Worm (Caenorhabditis elegans) whole organism, young adult: ENCODE data around the gene K12H6.10.

Experiments used
- F10E7.11 ChIP-seq: sonication (generic microtip); optimal IDR thresholded peaks from 2 replicates; lab custom pipeline; 2017; ENCODE audit warnings: mild to moderate bottlenecking, missing genetic modification characterization, moderate library complexity, missing compliant biosample characterization
- T07F8.4 ChIP-seq: sonication (generic microtip); optimal IDR thresholded peaks from 2 replicates; lab custom pipeline; 2016; ENCODE audit warnings: mild to moderate bottlenecking, missing genetic modification characterization, moderate library complexity, missing compliant biosample characterization
- ama-1 ChIP-seq, 3 experiments: fragments of 150-350 bp in 1 of 3; sonication (generic microtip) in 2 of 3; optimal IDR thresholded peaks; 2 replicates each; lab custom pipeline; 2014 to 2018; ENCODE audit warnings: missing biosample characterization in 2 of 3, missing genetic modification characterization in 2 of 3, missing genetic modification reagents in 2 of 3
- attf-3 ChIP-seq: fragments of 200-800 bp; sonication (Bioruptor generic); conservative IDR thresholded peaks from 2 replicates; pipeline ENCODE4 v1.3.6; 2022; ENCODE audit warnings: missing genetic modification reagents, missing genetic modification characterization, missing compliant biosample characterization
- die-1 ChIP-seq: sonication (generic microtip); optimal IDR thresholded peaks from 2 replicates; lab custom pipeline; 2016; ENCODE audit warnings: missing genotype, mild to moderate bottlenecking, missing genetic modification characterization, missing compliant biosample characterization
- him-1 ChIP-seq: sonication (generic microtip); optimal IDR thresholded peaks from 2 replicates; lab custom pipeline; 2016; ENCODE audit warnings: missing genotype, missing genetic modification reagents, missing genetic modification characterization, missing compliant biosample characterization
- lin-35 ChIP-seq, 3 experiments: fragments of 150-350 bp in 2 of 3; sonication (generic microtip) in 1 of 3; optimal IDR thresholded peaks; 2 replicates each; lab custom pipeline; 2014 to 2018; ENCODE audit warnings: missing biosample characterization in 3 of 3, missing genetic modification characterization in 3 of 3, missing genetic modification reagents in 3 of 3
- mxl-1 ChIP-seq: sonication (generic microtip); optimal IDR thresholded peaks from 2 replicates; lab custom pipeline; 2016; ENCODE audit warnings: missing genetic modification characterization, missing compliant biosample characterization
- nfya-2 ChIP-seq: fragments of 200-800 bp; sonication (Bioruptor generic); IDR thresholded peaks from 2 replicates; pipeline ENCODE4 v1.3.6; 2022; ENCODE audit warnings: missing genetic modification reagents, missing genetic modification characterization, missing compliant biosample characterization
- nfyb-1 ChIP-seq: fragments of 200-800 bp; sonication (Bioruptor generic); IDR thresholded peaks from 2 replicates; pipeline ENCODE4 v1.3.6; 2022; ENCODE audit warnings: missing genetic modification reagents, missing genetic modification characterization, missing compliant biosample characterization
- nhr-80 ChIP-seq: sonication (generic microtip); optimal IDR thresholded peaks from 2 replicates; lab custom pipeline; 2016; ENCODE audit warnings: missing genetic modification characterization, missing compliant biosample characterization
- unc-62 ChIP-seq: fragments of 150-350 bp; optimal IDR thresholded peaks from 2 replicates; lab custom pipeline; 2014; ENCODE audit warnings: missing biosample characterization, missing genetic modification reagents, missing genetic modification characterization

- TF ChIP-seq nhr-80 (peak; percentile 75), nfya-2 (no peak), lin-35 (GFP tag; optimal IDR thresholded peaks at IDR 0.05; lab: Kevin White, UChicago) (no peak), nfyb-1 (GFP tag; lab: Robert Waterston, UW) (no peak), die-1 (no peak), F10E7.11 (tag; lab: Kevin White, UChicago) (no peak), attf-3 (GFP tag; lab: Robert Waterston, UW) (no peak), unc-62 (GFP tag; lab: Kevin White, UChicago) (no peak), mxl-1 (tag; lab: Kevin White, UChicago) (no peak), T07F8.4 (tag; lab: Kevin White, UChicago) (no peak), ama-1 (optimal IDR thresholded peaks at IDR 0.05; lab: Kevin White, UChicago) (no peak), ama-1 (GFP tag; optimal IDR thresholded peaks at IDR 0.05; lab: Kevin White, UChicago) (no peak), him-1 (tag; lab: Kevin White, UChicago) (no peak)
These were observed 19.7 kb upstream of the K12H6.10 start for ce11 chrII:2802804-2803586.
